Worm (Caenorhabditis elegans) whole organism, early embryonic: Measurements from ENCODE around the gene ctl-2.

Source experiments
- B0310.2 ChIP-seq: sonication (generic microtip); optimal IDR thresholded peaks from 2 replicates; lab custom pipeline; 2016; ENCODE audit warnings: mild to moderate bottlenecking, missing genetic modification characterization, missing compliant biosample characterization
- F13C5.2 ChIP-seq: sonication (generic microtip); optimal IDR thresholded peaks from 2 replicates; lab custom pipeline; 2017; ENCODE audit warnings: mild to moderate bottlenecking, missing genetic modification characterization, inconsistent platforms, missing compliant biosample characterization
- aly-1 ChIP-seq: sonication (generic microtip); optimal IDR thresholded peaks from 2 replicates; lab custom pipeline; 2016; ENCODE audit warnings: missing genetic modification characterization, missing compliant biosample characterization
- ama-1 ChIP-seq: fragments of 150-350 bp; optimal IDR thresholded peaks from 2 replicates; lab custom pipeline; 2014
- ceh-13 ChIP-seq: fragments of 200-800 bp; sonication (Bioruptor generic); optimal IDR thresholded peaks from 2 replicates; lab custom pipeline; 2018; ENCODE audit warnings: mild to moderate bottlenecking, missing genetic modification characterization, missing compliant biosample characterization
- ceh-36 ChIP-seq: sonication (generic microtip); optimal IDR thresholded peaks from 2 replicates; lab custom pipeline; 2016; ENCODE audit warnings: missing genetic modification characterization, inconsistent platforms, missing compliant biosample characterization
- ets-7 ChIP-seq: sonication (generic microtip); optimal IDR thresholded peaks from 2 replicates; lab custom pipeline; 2016; ENCODE audit warnings: missing genotype, missing genetic modification characterization, missing compliant biosample characterization
- flt-1 ChIP-seq: fragments of 200-800 bp; sonication (Bioruptor generic); IDR thresholded peaks from 2 replicates; pipeline ENCODE4 v1.3.6; 2022; ENCODE audit warnings: missing genetic modification characterization, missing compliant biosample characterization
- hmbx-1 ChIP-seq: sonication (generic microtip); optimal IDR thresholded peaks from 2 replicates; lab custom pipeline; 2016; ENCODE audit warnings: mild to moderate bottlenecking, missing genetic modification characterization, missing compliant biosample characterization
- hmg-4 ChIP-seq: fragments of 200-800 bp; sonication (Bioruptor generic); optimal IDR thresholded peaks from 2 replicates; lab custom pipeline; 2018; ENCODE audit warnings: mild to moderate bottlenecking, missing genetic modification characterization, missing compliant biosample characterization
- hnd-1 ChIP-seq: sonication (generic microtip); optimal IDR thresholded peaks from 2 replicates; lab custom pipeline; 2016; ENCODE audit warnings: missing genetic modification characterization, missing compliant biosample characterization
- pes-1 ChIP-seq: fragments of 200-800 bp; sonication (Bioruptor generic); IDR thresholded peaks from 2 replicates; pipeline ENCODE4 v1.3.6; 2022; ENCODE audit warnings: missing genetic modification reagents, missing genetic modification characterization, missing compliant biosample characterization
- scrt-1 ChIP-seq: fragments of 200-800 bp; sonication (Bioruptor generic); IDR thresholded peaks from 2 replicates; pipeline ENCODE4 v1.3.6; 2022; ENCODE audit warnings: missing genetic modification characterization, missing compliant biosample characterization
- sea-1 ChIP-seq: fragments of 200-800 bp; sonication (Bioruptor generic); conservative IDR thresholded peaks from 2 replicates; pipeline ENCODE4 v1.3.6; 2022; ENCODE audit warnings: missing genetic modification characterization, missing compliant biosample characterization
- tbx-11 ChIP-seq: fragments of 200-800 bp; sonication (Bioruptor generic); IDR thresholded peaks from 2 replicates; pipeline ENCODE4 v1.3.6; 2022; ENCODE audit warnings: missing genetic modification characterization, missing compliant biosample characterization
- tbx-37 ChIP-seq: fragments of 200-800 bp; sonication (Bioruptor generic); conservative IDR thresholded peaks from 2 replicates; pipeline ENCODE4 v1.3.6; 2022; ENCODE audit warnings: missing genetic modification reagents, missing genetic modification characterization, missing compliant biosample characterization
- tra-4 ChIP-seq: sonication (generic microtip); optimal IDR thresholded peaks from 2 replicates; lab custom pipeline; 2017; ENCODE audit warnings: missing genetic modification characterization, missing compliant biosample characterization

The ctl-2 gene

DNA sequence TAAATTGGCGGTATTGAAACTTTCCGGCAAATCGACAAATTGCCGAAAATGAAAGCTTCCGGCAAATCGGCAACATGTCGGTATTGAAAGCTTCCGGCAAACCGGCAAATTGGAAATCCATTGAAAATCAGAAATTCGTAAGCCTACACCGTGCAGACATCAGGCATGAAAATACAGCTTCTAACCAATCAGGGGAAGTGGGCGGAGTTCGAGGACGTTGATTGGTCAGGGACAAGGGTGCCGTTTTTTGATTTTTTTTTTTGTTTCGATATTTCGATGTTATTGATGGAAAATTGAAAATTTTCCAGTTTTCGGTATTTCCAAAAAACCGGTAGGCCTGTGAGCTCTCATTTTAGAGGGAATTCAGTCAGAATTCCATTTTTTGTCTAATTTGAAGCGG is 32.0 kb downstream of the ctl-2 start:
- TF ChIP-seq sea-1, result no peak
- no peak for TF ChIP-seq ceh-36 (tag; lab: Kevin White, UChicago)
- no peak for TF ChIP-seq ceh-13 (GFP tag; lab: Kevin White, UChicago)
- TF ChIP-seq B0310.2 (tag; lab: Kevin White, UChicago), result no peak
- TF ChIP-seq aly-1 (tag; lab: Kevin White, UChicago), result no peak
- TF ChIP-seq ets-7, result no peak
- no peak for TF ChIP-seq scrt-1
- TF ChIP-seq F13C5.2 (tag; lab: Kevin White, UChicago), result no peak
- no peak for TF ChIP-seq ama-1

ce11 chrII:14269142-14269593 is 32.7 kb downstream of the ctl-2 start, which contains the start of gene Y54G11A.1:
Y54G11A.1 (minus strand) TSS chrII:14269192.
- TF ChIP-seq ama-1 (no peak), hnd-1 (tag; lab: Kevin White, UChicago) (no peak), hmg-4 (GFP tag; lab: Kevin White, UChicago) (no peak), ceh-36 (tag; lab: Kevin White, UChicago) (no peak), B0310.2 (tag; lab: Kevin White, UChicago) (no peak), tbx-11 (GFP tag; lab: Robert Waterston, UW) (no peak)

ce11 chrII:14257943-14258342 is 43.9 kb downstream of the ctl-2 start:
- TF ChIP-seq tra-4 (no peak), hmg-4 (GFP tag; lab: Kevin White, UChicago) (no peak), sea-1 (no peak), ceh-36 (tag; lab: Kevin White, UChicago) (no peak), pes-1 (GFP tag; lab: Robert Waterston, UW) (no peak), flt-1 (GFP tag; lab: Robert Waterston, UW) (no peak), tbx-11 (GFP tag; lab: Robert Waterston, UW) (no peak), ets-7 (no peak), scrt-1 (no peak), hmbx-1 (tag; lab: Kevin White, UChicago) (no peak), hnd-1 (tag; lab: Kevin White, UChicago) (no peak), aly-1 (tag; lab: Kevin White, UChicago) (no peak), ceh-13 (GFP tag; lab: Kevin White, UChicago) (no peak)

- no peak for TF ChIP-seq tra-4
- no peak for TF ChIP-seq ets-7
- no peak for TF ChIP-seq flt-1 (GFP tag; lab: Robert Waterston, UW)
- no peak for TF ChIP-seq aly-1 (tag; lab: Kevin White, UChicago)
- no peak for TF ChIP-seq tbx-37
- TF ChIP-seq scrt-1, result no peak
- TF ChIP-seq F13C5.2 (tag; lab: Kevin White, UChicago), result no peak
- no peak for TF ChIP-seq hmbx-1 (tag; lab: Kevin White, UChicago)
- no peak for TF ChIP-seq pes-1 (GFP tag; lab: Robert Waterston, UW)
- no peak for TF ChIP-seq tbx-11 (GFP tag; lab: Robert Waterston, UW)
- TF ChIP-seq ceh-36 (tag; lab: Kevin White, UChicago), result no peak
- no peak for TF ChIP-seq hnd-1 (tag; lab: Kevin White, UChicago)
- no peak for TF ChIP-seq ceh-13 (GFP tag; lab: Kevin White, UChicago)
- no peak for TF ChIP-seq sea-1
- TF ChIP-seq hmg-4 (GFP tag; lab: Kevin White, UChicago), result no peak
- TF ChIP-seq B0310.2 (tag; lab: Kevin White, UChicago), result no peak
- no peak for TF ChIP-seq ama-1
Observed at ce11 chrII:14256779-14257178, 45.0 kb downstream of the ctl-2 start, which contains the start of gene Y54G11A.19. Y54G11A.19 (minus strand) TSS chrII:14256879.

ce11 chrII:14255850-14256249 is 46.0 kb downstream of the ctl-2 start:
- TF ChIP-seq hnd-1 (tag; lab: Kevin White, UChicago), result no peak
- TF ChIP-seq hmbx-1 (tag; lab: Kevin White, UChicago), result no peak
- no peak for TF ChIP-seq aly-1 (tag; lab: Kevin White, UChicago)
- no peak for TF ChIP-seq ceh-13 (GFP tag; lab: Kevin White, UChicago)
- TF ChIP-seq F13C5.2 (tag; lab: Kevin White, UChicago), result no peak
- TF ChIP-seq tbx-37, result no peak
- no peak for TF ChIP-seq tbx-11 (GFP tag; lab: Robert Waterston, UW)
- TF ChIP-seq B0310.2 (tag; lab: Kevin White, UChicago), result no peak
- TF ChIP-seq sea-1, result no peak
- TF ChIP-seq flt-1 (GFP tag; lab: Robert Waterston, UW), result no peak
- TF ChIP-seq scrt-1, result no peak
- TF ChIP-seq pes-1 (GFP tag; lab: Robert Waterston, UW), result no peak
- no peak for TF ChIP-seq ets-7
- no peak for TF ChIP-seq ceh-36 (tag; lab: Kevin White, UChicago)
- TF ChIP-seq tra-4, result no peak
- TF ChIP-seq hmg-4 (GFP tag; lab: Kevin White, UChicago), result no peak

- TF ChIP-seq sea-1 (no peak), aly-1 (tag; lab: Kevin White, UChicago) (no peak), flt-1 (GFP tag; lab: Robert Waterston, UW) (no peak), ets-7 (no peak), B0310.2 (tag; lab: Kevin White, UChicago) (no peak), ama-1 (no peak), hnd-1 (tag; lab: Kevin White, UChicago) (no peak), tra-4 (no peak), F13C5.2 (tag; lab: Kevin White, UChicago) (no peak), ceh-36 (tag; lab: Kevin White, UChicago) (no peak), scrt-1 (no peak), hmbx-1 (tag; lab: Kevin White, UChicago) (no peak), ceh-13 (GFP tag; lab: Kevin White, UChicago) (no peak), pes-1 (GFP tag; lab: Robert Waterston, UW) (no peak)
Observed at ce11 chrII:14252057-14252456, 49.8 kb downstream of the ctl-2 start, which contains the start of gene Y54G11A.2. Y54G11A.2 (plus strand) TSS chrII:14252357.

DNA sequence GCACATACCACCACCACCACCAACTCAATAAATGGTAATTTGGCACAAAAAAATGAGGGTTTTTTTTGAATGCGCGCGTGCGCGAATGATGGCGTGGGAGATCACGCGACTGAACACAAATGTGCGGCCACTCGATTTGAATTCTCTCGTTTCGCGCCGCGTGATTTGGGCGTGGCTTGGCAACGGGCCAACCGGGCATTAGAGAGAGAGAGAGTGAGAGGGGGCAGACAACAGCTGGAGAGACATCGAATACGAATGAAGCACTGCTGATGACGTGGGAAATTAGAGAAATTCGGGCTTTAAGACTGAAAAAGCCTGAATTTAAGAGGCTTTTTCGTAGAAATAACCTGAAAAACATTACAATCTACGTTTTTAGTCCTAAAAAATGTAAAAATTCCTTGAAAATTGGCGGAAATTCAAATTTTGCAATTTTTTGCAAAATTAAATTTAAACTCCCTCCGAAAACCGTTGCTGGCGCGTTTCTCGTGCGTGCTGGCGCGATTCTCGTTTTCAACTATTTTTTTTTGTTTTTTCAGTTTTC is 50.4 kb downstream of the ctl-2 start:
- TF ChIP-seq hmg-4 (GFP tag; lab: Kevin White, UChicago), result peak; percentile 76
- peak; percentile 66 for TF ChIP-seq pes-1 (GFP tag; lab: Robert Waterston, UW)
- peak; percentile 1 for TF ChIP-seq hnd-1 (tag; lab: Kevin White, UChicago)
- TF ChIP-seq F13C5.2 (tag; lab: Kevin White, UChicago), result peak; percentile 81
- TF ChIP-seq tbx-11 (GFP tag; lab: Robert Waterston, UW), result no peak
- peak; percentile 52; the same call in 1 of the 2 replicates for TF ChIP-seq sea-1
- no peak for TF ChIP-seq ceh-13 (GFP tag; lab: Kevin White, UChicago)
- peak; percentile 30 for TF ChIP-seq hmbx-1 (tag; lab: Kevin White, UChicago)
- no peak for TF ChIP-seq ets-7
- peak; percentile 50 for TF ChIP-seq ceh-36 (tag; lab: Kevin White, UChicago)
- TF ChIP-seq B0310.2 (tag; lab: Kevin White, UChicago), result peak; percentile 87
- peak; percentile 96 for TF ChIP-seq ama-1
- peak; percentile 54; the same call in 1 of the 2 replicates for TF ChIP-seq scrt-1
- TF ChIP-seq flt-1 (GFP tag; lab: Robert Waterston, UW), result peak; percentile 13
- peak; percentile 52 for TF ChIP-seq tra-4
- TF ChIP-seq tbx-37, result no peak
- peak; percentile 65 for TF ChIP-seq aly-1 (tag; lab: Kevin White, UChicago)
